Worm (Caenorhabditis elegans) whole organism, L2 larva: ENCODE data around the gene T24C12.4.

ENCODE experiments used
- alr-1 ChIP-seq: fragments of 150-350 bp; optimal IDR thresholded peaks from 2 replicates; lab custom pipeline; 2014; ENCODE audit warnings: missing biosample characterization, missing genetic modification characterization
- ama-1 ChIP-seq: fragments of 150-350 bp; optimal IDR thresholded peaks from 2 replicates; lab custom pipeline; 2018; ENCODE audit warnings: inconsistent platforms
- ceh-82 ChIP-seq: fragments of 150-350 bp; optimal IDR thresholded peaks from 2 replicates; lab custom pipeline; 2014; ENCODE audit warnings: missing biosample characterization, missing genetic modification characterization
- elt-3 ChIP-seq: sonication (generic microtip); optimal IDR thresholded peaks from 2 replicates; lab custom pipeline; 2017; ENCODE audit warnings: missing biosample characterization, missing genetic modification characterization
- mdl-1 ChIP-seq, 2 experiments: fragments of 150-350 bp in 1 of 2; sonication (generic microtip) in 1 of 2; optimal IDR thresholded peaks; 2 replicates each; lab custom pipeline; 2017; ENCODE audit warnings: missing biosample characterization in 2 of 2, missing genetic modification characterization in 2 of 2
- nhr-11 ChIP-seq: fragments of 150-350 bp; optimal IDR thresholded peaks from 2 replicates; lab custom pipeline; 2014; ENCODE audit warnings: missing biosample characterization, missing genetic modification characterization
- nhr-237 ChIP-seq: fragments of 150-350 bp; optimal IDR thresholded peaks from 2 replicates; lab custom pipeline; 2014; ENCODE audit warnings: missing biosample characterization, missing genetic modification characterization
- nhr-77 ChIP-seq: fragments of 150-350 bp; optimal IDR thresholded peaks from 2 replicates; lab custom pipeline; 2014; ENCODE audit warnings: missing biosample characterization, missing genetic modification characterization
- snpc-4 ChIP-seq: fragments of 150-350 bp; optimal IDR thresholded peaks from 2 replicates; lab custom pipeline; 2014; ENCODE audit warnings: missing biosample characterization, missing genetic modification characterization
- unc-55 ChIP-seq: fragments of 150-350 bp; sonication (generic microtip); optimal IDR thresholded peaks from 3 replicates; lab custom pipeline; 2014; ENCODE audit warnings: missing biosample characterization, missing genetic modification reagents, missing genetic modification characterization
- unc-62 ChIP-seq: fragments of 150-350 bp; optimal IDR thresholded peaks from 2 replicates; lab custom pipeline; 2014; ENCODE audit warnings: missing biosample characterization, missing genetic modification reagents, missing genetic modification characterization
- ztf-11 ChIP-seq: sonication (generic microtip); optimal IDR thresholded peaks from 2 replicates; lab custom pipeline; 2017; ENCODE audit warnings: missing biosample characterization, missing genetic modification characterization

DNA sequence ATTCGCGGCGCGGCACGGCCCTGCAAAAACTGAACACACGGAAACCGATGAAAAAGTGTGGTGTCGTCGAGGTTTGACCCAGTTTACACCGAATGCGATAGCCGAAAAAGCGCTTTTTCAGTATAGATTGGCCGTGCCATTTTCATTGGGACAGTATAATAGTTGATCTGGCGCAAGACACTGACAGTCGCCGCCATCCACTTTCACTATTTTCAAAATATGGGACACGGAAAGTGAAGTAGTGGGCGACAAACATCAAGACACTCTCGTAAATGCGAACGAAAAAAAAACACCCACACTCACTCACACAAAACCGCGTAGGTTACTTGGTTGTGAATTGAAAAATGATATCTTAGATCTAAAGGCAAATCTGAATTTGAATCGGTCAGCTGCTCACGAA is 14.1 kb upstream of the T24C12.4 start:
- TF ChIP-seq nhr-237 (no peak), ztf-11 (no peak), unc-62 (GFP tag; lab: Kevin White, UChicago) (no peak), snpc-4 (tag; lab: Kevin White, UChicago) (no peak), alr-1 (tag; lab: Kevin White, UChicago) (no peak), nhr-11 (tag; lab: Kevin White, UChicago) (no peak), nhr-77 (tag; lab: Kevin White, UChicago) (no peak), elt-3 (tag; lab: Kevin White, UChicago) (no peak), ama-1 (no peak), mdl-1 (tag; optimal IDR thresholded peaks at IDR 0.05; lab: Kevin White, UChicago) (no peak), ceh-82 (no peak), unc-55 (GFP tag; lab: Kevin White, UChicago) (no peak)
